Fruit fly (Drosophila melanogaster) whole organism, embryonic: Measurements from ENCODE around the gene grim.

Experiments used
- CG10209 ChIP-seq: fragments of 200-800 bp; sonication (Bioruptor generic); optimal IDR thresholded peaks from 3 replicates; lab custom pipeline; 2017; ENCODE audit warnings: missing biosample characterization, mild to moderate bottlenecking, missing genetic modification characterization, missing genetic modification reagents
- CG12769 ChIP-seq: fragments of 200-800 bp; sonication (Bioruptor generic); optimal IDR thresholded peaks from 2 replicates; lab custom pipeline; 2019; ENCODE audit warnings: missing biosample characterization, mild to moderate bottlenecking, missing genetic modification characterization, moderate library complexity
- CG7928 ChIP-seq: fragments of 200-800 bp; sonication (Bioruptor generic); optimal IDR thresholded peaks from 2 replicates; lab custom pipeline; 2017; ENCODE audit warnings: missing biosample characterization, mild to moderate bottlenecking, missing genetic modification characterization
- Lpt ChIP-seq: fragments of >200 bp; optimal IDR thresholded peaks from 2 replicates; lab custom pipeline; 2018; ENCODE audit warnings: missing biosample characterization, missing genetic modification characterization
- oc ChIP-seq: fragments of 200-800 bp; sonication (Bioruptor generic); optimal IDR thresholded peaks from 2 replicates; lab custom pipeline; 2018; ENCODE audit warnings: missing biosample characterization, mild to moderate bottlenecking, missing genetic modification characterization, moderate library complexity
- tgo ChIP-seq: fragments of 200-800 bp; sonication (Bioruptor generic); IDR thresholded peaks from 3 replicates; pipeline ENCODE4 v1.3.6; 2022; ENCODE audit warnings: missing biosample characterization, missing genetic modification characterization
- tio ChIP-seq: fragments of 200-800 bp; sonication (Bioruptor generic); optimal IDR thresholded peaks from 2 replicates; lab custom pipeline; 2017; ENCODE audit warnings: missing biosample characterization, missing genetic modification characterization, inconsistent platforms

dm6 chr3L:18334253-18334652, 30.0 kb upstream of the grim start:
- no peak for TF ChIP-seq oc
- no peak for TF ChIP-seq Lpt
- no peak for TF ChIP-seq tio (GFP tag; lab: Kevin White, UChicago)
- no peak for TF ChIP-seq CG10209 (GFP tag; lab: Kevin White, UChicago)
- TF ChIP-seq CG7928 (GFP tag; lab: Kevin White, UChicago) = no peak
- no peak for TF ChIP-seq CG12769 (tag; lab: Kevin White, UChicago)
- no peak for TF ChIP-seq tgo
